Fruit fly (Drosophila melanogaster) whole organism, pupa: ENCODE measurements around the gene Slc25A46b.

ENCODE experiments used
- CG10348 ChIP-seq: fragments of 200-800 bp; sonication (Bioruptor generic); IDR thresholded peaks from 2 replicates; pipeline ENCODE4 v1.3.6; 2022; ENCODE audit warnings: missing biosample characterization, missing genetic modification characterization
- CG12605 ChIP-seq: fragments of 200-800 bp; sonication (Bioruptor generic); IDR thresholded peaks from 2 replicates; pipeline ENCODE4 v1.3.6; 2022; ENCODE audit warnings: missing biosample characterization, missing genetic modification characterization
- CG13204 ChIP-seq: fragments of 200-800 bp; sonication (Bioruptor generic); optimal IDR thresholded peaks from 2 replicates; lab custom pipeline; 2018; ENCODE audit warnings: missing biosample characterization, mild to moderate bottlenecking, missing genetic modification characterization, moderate library complexity
- CG14655 ChIP-seq: fragments of 200-800 bp; sonication (Bioruptor generic); optimal IDR thresholded peaks from 3 replicates; lab custom pipeline; 2017; ENCODE audit warnings: mild to moderate bottlenecking, missing biosample characterization, missing genetic modification reagents, missing genetic modification characterization
- CG15710 ChIP-seq: fragments of 200-800 bp; sonication (Bioruptor generic); optimal IDR thresholded peaks from 2 replicates; lab custom pipeline; 2018; ENCODE audit warnings: missing biosample characterization, mild to moderate bottlenecking, missing genetic modification characterization, moderate library complexity
- fd96Ca ChIP-seq: fragments of 200-800 bp; sonication (Bioruptor generic); IDR thresholded peaks from 3 replicates; pipeline ENCODE4 v1.3.6; 2022; ENCODE audit warnings: missing biosample characterization, missing genetic modification characterization

DNA sequence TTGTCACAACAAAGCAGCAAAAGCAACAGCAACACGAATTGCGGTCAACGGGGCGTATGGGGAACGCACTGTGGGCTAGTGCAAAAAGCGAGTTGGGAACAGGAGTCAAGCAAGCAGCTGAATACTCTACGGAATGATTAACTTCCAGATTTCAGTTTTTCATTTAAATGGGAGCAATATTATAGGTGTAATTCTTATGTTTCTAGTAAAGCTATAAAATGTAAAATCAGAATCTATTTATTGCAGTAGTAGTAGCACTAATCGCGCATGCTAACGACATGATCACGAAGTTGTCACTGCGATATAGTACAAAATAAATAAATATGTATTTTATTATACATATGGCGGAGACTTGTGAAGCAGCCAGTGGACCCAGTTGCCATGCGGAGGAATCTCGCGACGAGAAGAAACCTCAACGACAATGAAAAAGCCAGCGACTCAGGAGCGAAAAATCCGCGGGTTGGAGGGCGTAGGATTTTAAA, 50.3 kb downstream of the Slc25A46b start:
- TF ChIP-seq CG12605 (GFP tag; lab: Robert Waterston, UW) (no peak), CG14655 (peak; percentile 66), CG13204 (no peak), CG15710 (tag; lab: Kevin White, UChicago) (peak; percentile 77), CG10348 (GFP tag; lab: Robert Waterston, UW) (peak; percentile 30; the same call in 1 of the 2 replicates), fd96Ca (GFP tag; lab: Robert Waterston, UW) (no peak)
